Worm (Caenorhabditis elegans): ENCODE data around the gene F48G7.13.

The F48G7.13 gene

ce11 chrV:624922-625321 is 9.5 kb downstream of the F48G7.13 start, which contains the start of gene srt-17:
Gene srt-17, minus strand, starts transcription at chrV:625022.
- TF ChIP-seq nhr-76 (tag; optimal IDR thresholded peaks at IDR 0.05) (no peak), unc-62 (GFP tag; optimal IDR thresholded peaks at IDR 0.05) (no peak), hlh-1 (tag; optimal IDR thresholded peaks at IDR 0.05) (no peak), drap-1 (GFP tag; optimal IDR thresholded peaks at IDR 0.05) (no peak), snpc-4 (tag; optimal IDR thresholded peaks at IDR 0.05) (no peak), ceh-83 (GFP tag; optimal IDR thresholded peaks at IDR 0.05) (no peak), blmp-1 (tag; optimal IDR thresholded peaks at IDR 0.05) (no peak), unc-39 (tag; optimal IDR thresholded peaks at IDR 0.05) (no peak), ztf-11 (tag; optimal IDR thresholded peaks at IDR 0.05) (no peak), M03D4.4 (tag; optimal IDR thresholded peaks at IDR 0.05) (no peak), sem-2 (GFP tag; optimal IDR thresholded peaks at IDR 0.05) (no peak), pha-4 (tag; optimal IDR thresholded peaks at IDR 0.05) (no peak), ceh-43 (GFP tag; optimal IDR thresholded peaks at IDR 0.05) (no peak), zip-8 (tag; optimal IDR thresholded peaks at IDR 0.05) (no peak), mls-2 (tag; optimal IDR thresholded peaks at IDR 0.05) (no peak)

DNA sequence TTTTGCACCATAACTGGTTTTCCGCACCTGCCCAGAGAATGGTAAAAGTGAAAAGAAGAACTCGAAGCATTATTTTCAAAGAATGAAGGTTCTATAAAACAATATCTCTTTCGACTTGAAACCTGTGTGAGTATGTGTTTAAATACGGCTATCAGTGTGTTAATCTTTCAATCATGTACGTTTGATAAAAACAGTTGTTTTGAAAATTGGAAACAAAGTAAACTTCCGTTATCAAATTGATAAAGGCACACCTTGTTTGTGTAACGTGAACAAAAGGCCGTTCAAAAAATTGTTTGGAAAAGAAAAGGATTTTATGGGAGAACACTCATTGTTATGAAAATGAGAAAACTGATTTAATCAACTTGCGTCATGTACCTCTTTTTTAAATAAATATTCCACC is 10.9 kb downstream of the F48G7.13 start, which contains the start of gene F48G7.7:
F48G7.7 (minus strand) TSS at position 101 of the 400 bp plus-strand sequence.
- TF ChIP-seq ztf-11 (tag; optimal IDR thresholded peaks at IDR 0.05) (no peak), nhr-76 (tag; optimal IDR thresholded peaks at IDR 0.05) (no peak), mab-5 (tag; optimal IDR thresholded peaks at IDR 0.05) (no peak), lin-13 (tag; optimal IDR thresholded peaks at IDR 0.05) (no peak), zip-8 (tag; optimal IDR thresholded peaks at IDR 0.05) (no peak), nhr-28 (tag; optimal IDR thresholded peaks at IDR 0.05) (no peak), bed-3 (GFP tag; optimal IDR thresholded peaks at IDR 0.05) (no peak), ceh-83 (GFP tag; optimal IDR thresholded peaks at IDR 0.05) (no peak), hlh-1 (tag; optimal IDR thresholded peaks at IDR 0.05) (no peak), unc-39 (tag; optimal IDR thresholded peaks at IDR 0.05) (no peak), sptf-1 (tag; optimal IDR thresholded peaks at IDR 0.05) (no peak), nhr-237 (tag; optimal IDR thresholded peaks at IDR 0.05) (no peak), elt-1 (tag; optimal IDR thresholded peaks at IDR 0.05; ENCODE audit: borderline replicate concordance, insufficient read depth) (no peak), ceh-39 (tag; optimal IDR thresholded peaks at IDR 0.05) (no peak), pha-4 (tag; optimal IDR thresholded peaks at IDR 0.05) (no peak), unc-62 (GFP tag; optimal IDR thresholded peaks at IDR 0.05) (no peak)

DNA sequence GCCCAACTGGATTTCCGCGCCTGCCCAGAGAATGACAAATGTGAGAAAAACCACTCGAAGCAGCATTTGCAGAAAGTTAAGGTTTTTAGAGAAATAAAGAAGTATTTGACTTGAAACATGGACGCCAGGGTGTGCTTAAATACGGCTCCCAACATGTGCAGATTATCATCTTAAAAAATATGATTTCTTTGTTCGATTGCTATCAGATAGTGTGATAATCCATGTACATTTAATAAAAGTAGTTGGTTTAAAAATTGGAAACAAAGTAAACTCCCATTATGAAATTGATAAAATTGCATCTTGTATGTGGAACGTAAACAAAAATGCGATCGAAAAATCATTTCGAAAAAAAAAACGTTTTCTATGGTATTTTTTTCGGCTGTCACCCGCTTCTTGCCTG is 12.2 kb downstream of the F48G7.13 start, which contains the start of gene F48G7.8:
F48G7.8 (minus strand) TSS at position 101 of the 400 bp plus-strand sequence.
- TF ChIP-seq ztf-11 (tag; optimal IDR thresholded peaks at IDR 0.05): no peak
- no peak for TF ChIP-seq elt-1 (tag; optimal IDR thresholded peaks at IDR 0.05; ENCODE audit: borderline replicate concordance, insufficient read depth)
- TF ChIP-seq ham-2 (GFP tag; optimal IDR thresholded peaks at IDR 0.05): no peak
- TF ChIP-seq ceh-43 (GFP tag; optimal IDR thresholded peaks at IDR 0.05): no peak
- TF ChIP-seq unc-120 (tag; optimal IDR thresholded peaks at IDR 0.05; ENCODE audit: poor library complexity, severe bottlenecking): no peak
- TF ChIP-seq unc-62 (GFP tag; optimal IDR thresholded peaks at IDR 0.05): no peak
- TF ChIP-seq mab-5 (tag; optimal IDR thresholded peaks at IDR 0.05): no peak
- TF ChIP-seq elt-3 (tag; optimal IDR thresholded peaks at IDR 0.05): no peak
- no peak for TF ChIP-seq M03D4.4 (tag; optimal IDR thresholded peaks at IDR 0.05)
- TF ChIP-seq nhr-237 (tag; optimal IDR thresholded peaks at IDR 0.05): no peak
- no peak for TF ChIP-seq lin-32 (GFP tag; optimal IDR thresholded peaks at IDR 0.05)
- TF ChIP-seq ceh-39 (tag; optimal IDR thresholded peaks at IDR 0.05): no peak
- no peak for TF ChIP-seq nhr-12 (tag; optimal IDR thresholded peaks at IDR 0.05)

- TF ChIP-seq nhr-2 (tag; optimal IDR thresholded peaks at IDR 0.05): no peak
These were observed 13.2 kb downstream of the F48G7.13 start, which contains the start of gene F48G7.9 for ce11 chrV:628527-628926. Gene F48G7.9, minus strand, starts transcription at chrV:628627.

DNA sequence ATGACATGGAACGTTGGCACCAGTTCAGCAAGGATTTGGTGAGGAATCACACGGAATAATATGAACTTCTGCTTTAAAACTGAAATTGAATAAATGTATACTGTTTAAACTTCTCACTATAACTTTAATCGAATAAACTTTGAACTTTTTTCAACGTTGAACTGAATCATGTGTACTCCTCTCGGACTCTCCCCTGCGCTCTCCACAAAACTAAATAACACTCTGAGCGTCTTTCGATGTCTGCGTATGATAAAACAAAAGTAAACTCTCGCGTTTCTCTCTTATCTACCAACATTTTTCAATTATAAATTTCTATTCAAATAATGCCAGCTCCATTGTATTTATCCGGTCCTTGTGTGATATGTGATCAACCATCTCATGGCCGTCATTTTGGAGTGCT is 16.5 kb downstream of the F48G7.13 start:
- TF ChIP-seq mab-5 (tag; optimal IDR thresholded peaks at IDR 0.05) (no peak), drap-1 (GFP tag; optimal IDR thresholded peaks at IDR 0.05) (no peak), lsy-2 (tag; optimal IDR thresholded peaks at IDR 0.05) (no peak), cnd-1 (tag; optimal IDR thresholded peaks at IDR 0.05) (no peak), sptf-1 (tag; optimal IDR thresholded peaks at IDR 0.05) (no peak), nhr-28 (tag; optimal IDR thresholded peaks at IDR 0.05) (no peak), unc-120 (tag; optimal IDR thresholded peaks at IDR 0.05; ENCODE audit: poor library complexity, severe bottlenecking) (no peak), unc-62 (GFP tag; optimal IDR thresholded peaks at IDR 0.05) (no peak), ceh-83 (GFP tag; optimal IDR thresholded peaks at IDR 0.05) (no peak), lin-13 (tag; optimal IDR thresholded peaks at IDR 0.05) (no peak)

Measured in whole organism, mixed stage, embryonic.